Worm (Caenorhabditis elegans) whole organism, L4/young adult: Measurements from ENCODE around the gene fbxa-67.

ENCODE experiments used
- W03F9.2 ChIP-seq: fragments of 150-350 bp; optimal IDR thresholded peaks from 2 replicates; lab custom pipeline; 2014; ENCODE audit warnings: missing biosample characterization, missing genetic modification characterization
- dao-5 ChIP-seq: sonication (generic microtip); optimal IDR thresholded peaks from 2 replicates; lab custom pipeline; 2016; ENCODE audit warnings: missing genotype, missing genetic modification characterization, moderate library complexity, missing compliant biosample characterization
- him-1 ChIP-seq: sonication (generic microtip); optimal IDR thresholded peaks from 2 replicates; lab custom pipeline; 2016; ENCODE audit warnings: missing genotype, missing genetic modification reagents, missing genetic modification characterization, missing compliant biosample characterization

DNA sequence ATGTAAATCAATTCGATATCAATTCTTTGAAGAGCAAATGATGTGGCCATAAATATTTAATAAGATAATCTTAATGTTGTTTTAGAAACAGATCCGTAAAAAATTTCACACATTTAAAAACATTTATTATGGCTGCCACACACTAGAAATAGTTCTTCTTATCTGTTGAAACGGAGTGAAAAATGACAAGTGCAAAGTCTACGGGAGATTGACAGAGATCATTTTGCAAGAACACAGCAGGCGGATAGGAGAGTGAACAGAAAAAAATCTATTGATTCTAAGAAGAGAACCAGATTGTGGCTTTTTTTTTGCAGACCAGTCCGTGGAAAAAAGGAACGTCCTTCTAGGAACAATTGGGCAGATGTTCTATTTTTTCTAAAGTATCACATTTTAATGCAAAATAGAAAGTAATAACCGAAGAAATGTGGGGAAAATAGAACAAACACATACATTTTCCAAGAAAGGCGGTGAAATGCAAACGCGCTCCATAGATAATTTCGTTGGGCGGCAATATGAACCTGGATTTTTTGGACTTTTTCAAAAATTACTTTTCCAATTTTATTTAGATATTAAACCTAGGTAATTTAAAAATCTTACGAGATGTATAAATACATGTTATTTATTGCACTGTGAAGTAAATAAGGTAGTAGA lies 48.7 kb downstream of the fbxa-67 start:
- TF ChIP-seq W03F9.2 (tag; lab: Kevin White, UChicago): no peak
- no peak for TF ChIP-seq him-1 (tag; lab: Kevin White, UChicago)
- no peak for TF ChIP-seq dao-5 (tag; lab: Kevin White, UChicago)
